Worm (Caenorhabditis elegans): ENCODE data around the gene F20D6.15.

The F20D6.15 gene

DNA sequence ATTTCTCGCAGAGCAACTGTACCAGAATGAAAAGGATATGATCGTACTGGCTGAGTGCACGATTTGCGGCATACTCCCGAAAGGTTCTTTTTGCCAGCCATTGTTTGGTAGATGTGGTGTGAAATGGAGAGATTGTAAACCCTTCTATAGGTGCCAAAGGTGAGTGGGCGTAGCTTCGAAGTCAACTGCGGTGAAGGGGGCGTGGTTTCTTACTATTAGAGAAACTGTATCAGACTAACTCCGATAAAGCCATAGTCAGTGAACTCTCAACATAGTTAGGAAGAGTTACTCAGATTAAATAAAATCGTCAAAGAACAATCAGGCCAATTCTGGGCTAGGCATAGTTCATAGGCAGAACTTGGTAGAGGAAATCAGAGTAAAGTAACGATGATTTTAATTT lies 10.9 kb downstream of the F20D6.15 start, which contains the start of gene F20D6.9:
TSS of gene F20D6.9 (minus strand) at position 101 of the 400 bp plus-strand sequence.
- TF ChIP-seq lin-13 (GFP tag; optimal IDR thresholded peaks at IDR 0.05) = no peak
- TF ChIP-seq unc-39 (tag; optimal IDR thresholded peaks at IDR 0.05) = no peak
- no peak for TF ChIP-seq nhr-6 (tag; optimal IDR thresholded peaks at IDR 0.05)
- no peak for TF ChIP-seq nhr-21 (tag; optimal IDR thresholded peaks at IDR 0.05)
- no peak for TF ChIP-seq Y55F3AM.14 (GFP tag; optimal IDR thresholded peaks at IDR 0.05)
- TF ChIP-seq egl-27 (tag; optimal IDR thresholded peaks at IDR 0.05) = no peak

ce11 chrV:8171688-8172087 lies 16.6 kb downstream of the F20D6.15 start:
- TF ChIP-seq unc-55 (GFP tag; optimal IDR thresholded peaks at IDR 0.05) = peak; percentile 42
- no peak for TF ChIP-seq nhr-129 (tag; optimal IDR thresholded peaks at IDR 0.05)

ce11 chrV:8170300-8170699 lies 18.0 kb downstream of the F20D6.15 start:
- TF ChIP-seq ceh-82 (tag; optimal IDR thresholded peaks at IDR 0.05) (no peak), Y55F3AM.14 (GFP tag; optimal IDR thresholded peaks at IDR 0.05) (no peak), ceh-16 (tag; optimal IDR thresholded peaks at IDR 0.05) (no peak), elt-1 (tag; optimal IDR thresholded peaks at IDR 0.05) (no peak), sma-9 (GFP tag; optimal IDR thresholded peaks at IDR 0.05) (no peak), sma-9 (tag; optimal IDR thresholded peaks at IDR 0.05) (no peak), skn-1 (tag; optimal IDR thresholded peaks at IDR 0.05) (no peak), gmeb-1 (tag; optimal IDR thresholded peaks at IDR 0.05) (no peak), fos-1 (tag; optimal IDR thresholded peaks at IDR 0.05) (no peak), nhr-25 (tag; optimal IDR thresholded peaks at IDR 0.05) (no peak)

DNA sequence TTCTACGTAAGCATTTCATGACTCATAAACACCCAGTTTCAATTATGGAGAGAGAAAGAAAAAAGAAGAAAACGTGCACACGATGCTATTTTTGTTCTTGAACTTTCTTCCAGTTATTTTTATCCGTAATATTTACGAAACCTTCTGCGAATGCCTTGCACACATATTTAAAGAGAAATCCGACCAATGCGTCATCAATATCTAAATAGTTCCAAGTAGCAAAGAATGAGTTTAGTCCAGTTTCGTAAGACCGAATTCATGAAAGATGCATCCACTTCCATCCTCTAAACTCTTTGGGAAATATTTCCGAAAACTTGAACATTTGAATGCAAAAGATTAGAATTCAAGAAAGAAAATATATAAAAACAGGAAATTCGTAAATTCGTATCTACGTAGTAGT lies 19.1 kb downstream of the F20D6.15 start:
- TF ChIP-seq unc-55 (GFP tag; optimal IDR thresholded peaks at IDR 0.05) = peak; percentile 56
- no peak for TF ChIP-seq mab-5 (tag; optimal IDR thresholded peaks at IDR 0.05)
- no peak for TF ChIP-seq nhr-23 (tag; optimal IDR thresholded peaks at IDR 0.05)
- TF ChIP-seq aly-2 (tag; optimal IDR thresholded peaks at IDR 0.05) = no peak
- no peak for TF ChIP-seq sma-9 (GFP tag; optimal IDR thresholded peaks at IDR 0.05)
- TF ChIP-seq sma-9 (tag; optimal IDR thresholded peaks at IDR 0.05) = no peak
- no peak for TF ChIP-seq crh-2 (tag; optimal IDR thresholded peaks at IDR 0.05)
- TF ChIP-seq blmp-1 (tag; optimal IDR thresholded peaks at IDR 0.05; ENCODE audit: insufficient read depth) = no peak
- no peak for TF ChIP-seq unc-39 (tag; optimal IDR thresholded peaks at IDR 0.05)
- TF ChIP-seq sem-4 (tag; optimal IDR thresholded peaks at IDR 0.05) = no peak

- TF ChIP-seq mbf-1 (tag; optimal IDR thresholded peaks at IDR 0.05) = no peak
- no peak for TF ChIP-seq lin-13 (GFP tag; optimal IDR thresholded peaks at IDR 0.05)
Measured at ce11 chrV:8168219-8168962, 19.9 kb downstream of the F20D6.15 start, which contains the start of gene F20D6.8. Gene F20D6.8, minus strand, starts transcription at chrV:8168269.

DNA sequence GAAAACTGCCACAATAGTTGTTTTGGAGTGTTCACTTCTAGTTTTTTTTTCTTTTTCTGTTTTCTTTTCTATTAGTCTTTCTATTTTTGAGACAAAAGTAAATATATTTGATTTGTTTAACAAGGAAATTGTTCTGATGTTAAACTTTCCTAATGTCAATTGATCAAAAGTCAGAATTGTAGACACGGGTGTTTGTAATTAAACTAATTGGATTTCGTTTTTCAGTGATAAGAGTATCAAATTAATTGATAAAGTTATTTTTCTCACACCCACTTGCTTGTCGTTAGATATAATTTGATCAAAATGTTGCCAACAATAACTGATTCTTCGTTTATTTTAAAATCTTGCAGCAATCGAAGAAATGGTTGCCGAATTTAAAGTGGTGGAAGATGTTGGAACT lies 25.1 kb downstream of the F20D6.15 start:
- TF ChIP-seq F13H6.1 (tag; optimal IDR thresholded peaks at IDR 0.05) = no peak
- TF ChIP-seq dmd-4 (tag; optimal IDR thresholded peaks at IDR 0.05) = no peak
- no peak for TF ChIP-seq lin-39 (tag; optimal IDR thresholded peaks at IDR 0.05)
- no peak for TF ChIP-seq lin-13 (GFP tag; optimal IDR thresholded peaks at IDR 0.05)
- TF ChIP-seq R02D3.7 (tag; optimal IDR thresholded peaks at IDR 0.05) = no peak
- TF ChIP-seq fos-1 (tag; optimal IDR thresholded peaks at IDR 0.05) = no peak
- TF ChIP-seq alr-1 (tag; optimal IDR thresholded peaks at IDR 0.05) = no peak
- no peak for TF ChIP-seq nhr-23 (tag; optimal IDR thresholded peaks at IDR 0.05)
- no peak for TF ChIP-seq ZK546.5 (tag; optimal IDR thresholded peaks at IDR 0.05)
- TF ChIP-seq ztf-1 (GFP tag; conservative IDR thresholded peaks at IDR 0.05) = no peak
- no peak for TF ChIP-seq unc-62 (GFP tag; optimal IDR thresholded peaks at IDR 0.05)
- no peak for TF ChIP-seq nhr-11 (tag; optimal IDR thresholded peaks at IDR 0.05)
- no peak for TF ChIP-seq crh-2 (tag; optimal IDR thresholded peaks at IDR 0.05)

Data from whole organism, L2 larva.